Worm (Caenorhabditis elegans) whole organism, L1 larva: ENCODE data around the gene best-1.

Experiments
- ceh-82 ChIP-seq, 3 experiments: fragments of 150-350 bp in 1 of 3; sonication (generic microtip) in 2 of 3; optimal IDR thresholded peaks; 2 replicates each; lab custom pipeline; 2014 to 2017; ENCODE audit warnings: missing biosample characterization in 3 of 3, missing genetic modification characterization in 3 of 3
- lin-39 ChIP-seq: fragments of 150-350 bp; optimal IDR thresholded peaks from 2 replicates; lab custom pipeline; 2014; ENCODE audit warnings: missing biosample characterization, missing genetic modification reagents, missing genetic modification characterization
- mdl-1 ChIP-seq, 2 experiments: fragments of 150-350 bp; optimal IDR thresholded peaks; 2 replicates each; lab custom pipeline; 2014 to 2017; ENCODE audit warnings: missing biosample characterization in 2 of 2, missing genetic modification characterization in 2 of 2, inconsistent platforms in 1 of 2
- nhr-12 ChIP-seq: sonication (generic microtip); optimal IDR thresholded peaks from 2 replicates; lab custom pipeline; 2017; ENCODE audit warnings: missing biosample characterization, missing genetic modification characterization
- nhr-237 ChIP-seq: fragments of 150-350 bp; optimal IDR thresholded peaks from 2 replicates; lab custom pipeline; 2014; ENCODE audit warnings: missing biosample characterization, missing genetic modification characterization
- nhr-85 ChIP-seq: sonication (generic microtip); peaks from one replicate; lab custom pipeline; 2016; ENCODE audit warnings: missing genetic modification characterization, inconsistent platforms, missing compliant biosample characterization
- pqm-1 ChIP-seq: sonication (generic microtip); optimal IDR thresholded peaks from 3 replicates; lab custom pipeline; 2017; ENCODE audit warnings: missing biosample characterization, missing genetic modification characterization
- zip-4 ChIP-seq: fragments of 200-800 bp; sonication (Bioruptor generic); optimal IDR thresholded peaks from 2 replicates; lab custom pipeline; 2018; ENCODE audit warnings: mild to moderate bottlenecking, missing genetic modification characterization, moderate library complexity, missing compliant biosample characterization

DNA sequence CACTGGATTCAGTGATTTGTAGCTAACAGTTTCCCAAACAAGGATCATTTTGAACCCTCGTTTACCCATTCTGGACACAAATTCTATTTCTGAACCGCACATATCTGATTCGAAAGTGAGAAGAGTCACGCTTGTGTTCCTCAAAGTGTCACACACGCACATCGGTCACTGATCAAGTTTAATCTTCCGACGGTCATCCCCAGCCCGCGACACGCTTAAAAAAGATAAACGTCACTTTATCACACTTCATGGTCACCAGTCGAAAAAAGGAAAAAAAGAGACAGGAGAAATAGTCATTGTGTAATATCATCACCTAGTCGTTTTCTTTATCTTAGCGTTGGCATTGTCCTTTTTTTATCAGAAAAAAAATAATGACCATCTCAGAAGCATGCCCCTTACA lies 31.9 kb downstream of the best-1 start:
- TF ChIP-seq zip-4 (GFP tag; lab: Kevin White, UChicago), result no peak
- no peak for TF ChIP-seq nhr-237 (tag; lab: Kevin White, UChicago)
- no peak for TF ChIP-seq ceh-82 (tag; optimal IDR thresholded peaks at IDR 0.05; lab: Kevin White, UChicago)
- TF ChIP-seq mdl-1 (tag; optimal IDR thresholded peaks at IDR 0.05; lab: Kevin White, UChicago), result peak in 1 of 2 experiments; percentile 37
- TF ChIP-seq nhr-12, result no peak
- TF ChIP-seq pqm-1 (tag; lab: Kevin White, UChicago), result no peak
- TF ChIP-seq lin-39, result no peak
- TF ChIP-seq nhr-85 (tag; lab: Kevin White, UChicago), result peak; percentile 91
